Worm (Caenorhabditis elegans): ENCODE measurements around the gene sre-3.

- no peak for TF ChIP-seq nhr-237 (tag; optimal IDR thresholded peaks at IDR 0.05)
- no peak for TF ChIP-seq nhr-76 (tag; optimal IDR thresholded peaks at IDR 0.05)
- no peak for TF ChIP-seq M03D4.4 (tag; optimal IDR thresholded peaks at IDR 0.05)
- no peak for TF ChIP-seq elt-3 (tag; optimal IDR thresholded peaks at IDR 0.05)
Observed at ce11 chrII:7392052-7392694, 6.6 kb downstream of the sre-3 start.

Data from whole organism, mixed stage, embryonic.